Fruit fly (Drosophila melanogaster) S2 (cell line): Measurements from ENCODE around the gene GXIVsPLA2.

Experiments
- CG8478 ChIP-seq: fragments of >200 bp; optimal IDR thresholded peaks from 2 replicates; lab custom pipeline; 2018
- CTCF ChIP-seq, 2 experiments: fragments of >200 bp; optimal IDR thresholded peaks; 2 replicates each; lab custom pipeline; 2018

dm6 chr3L:15952909-15953308 is 2.0 kb upstream of the GXIVsPLA2 start:
- TF ChIP-seq CG8478 (lab: Kevin White, UChicago): no peak
- no peak for TF ChIP-seq CTCF (optimal IDR thresholded peaks at IDR 0.05; lab: Kevin White, UChicago)
